Worm (Caenorhabditis elegans) whole organism, L2 larva: ENCODE results near the gene K02A6.2.
"Not testable (repeated sequence)": the region's sequence is repeated elsewhere in the genome, so short reads cannot be mapped to it uniquely, and the experiment has no call there.

Source experiments
- elt-3 ChIP-seq: sonication (generic microtip); optimal IDR thresholded peaks from 2 replicates; lab custom pipeline; 2017; ENCODE audit warnings: missing biosample characterization, missing genetic modification characterization
- fos-1 ChIP-seq: fragments of 150-350 bp; optimal IDR thresholded peaks from 2 replicates; lab custom pipeline; 2014; ENCODE audit warnings: missing biosample characterization, missing genetic modification characterization
- nhr-129 ChIP-seq: fragments of 150-350 bp; optimal IDR thresholded peaks from 2 replicates; lab custom pipeline; 2014; ENCODE audit warnings: missing biosample characterization, missing genetic modification characterization
- peb-1 ChIP-seq: fragments of 150-350 bp; optimal IDR thresholded peaks from 2 replicates; lab custom pipeline; 2014; ENCODE audit warnings: missing biosample characterization, missing genetic modification characterization
- sma-3 ChIP-seq: sonication (generic microtip); optimal IDR thresholded peaks from 2 replicates; lab custom pipeline; 2016; ENCODE audit warnings: missing genetic modification reagents, missing genetic modification characterization, missing compliant biosample characterization
- ztf-1 ChIP-seq: fragments of 200-800 bp; sonication (Bioruptor generic); conservative IDR thresholded peaks from 2 replicates; pipeline ENCODE4 v1.3.6; 2022; ENCODE audit warnings: missing genetic modification characterization, missing compliant biosample characterization

Gene K02A6.2

DNA sequence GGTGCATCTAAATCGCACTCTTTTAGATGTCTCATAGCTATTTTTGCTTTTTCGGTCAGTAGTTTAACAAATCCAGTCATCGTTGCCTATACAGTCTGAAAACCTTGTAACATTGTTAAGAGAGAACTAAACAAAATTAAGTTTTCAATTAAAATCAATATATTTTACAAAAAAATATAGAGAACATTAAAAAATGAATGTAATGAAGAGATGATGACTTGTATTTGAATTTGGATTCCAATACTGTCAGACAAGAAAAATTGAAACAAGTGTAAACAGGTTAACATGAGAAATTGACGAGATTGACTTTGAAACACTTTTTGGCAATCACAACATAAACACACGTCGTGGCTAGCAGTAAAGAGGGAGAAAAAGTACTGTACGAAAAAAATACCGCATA, 39.8 kb downstream of the K02A6.2 start, which contains the start of gene C17H11.5:
C17H11.5 (minus strand) TSS at position 101 of the 400 bp plus-strand sequence.
- TF ChIP-seq nhr-129 (tag; lab: Kevin White, UChicago), result no peak
- TF ChIP-seq sma-3 (GFP tag; lab: Kevin White, UChicago), result no peak
- no peak for TF ChIP-seq peb-1 (tag; lab: Kevin White, UChicago)
- TF ChIP-seq, all 48 proteins: peak for 0

DNA sequence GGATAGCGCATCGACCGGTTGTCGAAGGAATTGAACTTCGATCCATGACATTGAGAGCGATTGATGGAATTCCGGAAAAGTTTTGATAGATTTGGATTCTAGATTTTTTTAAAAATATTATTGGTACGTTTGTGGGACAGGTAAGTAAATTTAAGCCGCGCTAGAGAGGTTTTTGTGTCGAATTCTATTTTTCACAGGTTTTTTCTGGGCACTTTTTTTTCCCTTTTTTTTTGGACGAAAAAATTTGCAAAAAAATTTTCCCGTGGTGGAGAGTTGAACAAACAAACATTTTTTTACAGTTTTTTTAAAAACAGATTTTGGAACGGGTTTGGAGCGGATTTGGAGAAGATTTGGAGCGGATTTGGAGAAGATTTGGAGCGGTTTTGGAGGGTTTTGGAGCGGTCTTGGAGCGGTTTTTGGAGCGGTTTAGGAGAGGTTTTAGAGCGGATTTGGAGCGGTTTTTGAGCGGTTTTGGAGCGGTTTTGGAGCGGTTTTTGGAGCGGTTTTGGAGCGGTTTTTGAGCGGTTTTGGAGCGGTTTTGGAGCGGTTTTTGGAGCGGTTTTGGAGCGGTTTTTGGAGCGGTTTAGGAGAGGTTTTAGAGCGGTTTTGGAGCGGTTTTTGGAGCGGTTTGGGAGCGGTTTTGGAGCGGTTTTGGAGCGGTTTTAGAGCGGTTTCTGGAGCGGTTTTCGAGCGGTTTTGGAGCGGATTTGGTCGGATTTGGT, 43.1 kb downstream of the K02A6.2 start, which contains the start of gene C17H11.4:
C17H11.4 (minus strand) TSS at position 51 of the 722 bp plus-strand sequence.
- not testable (repeated sequence) for TF ChIP-seq fos-1; elt-3 (tag; lab: Kevin White, UChicago); ztf-1
